Fruit fly (Drosophila melanogaster): ENCODE measurements around the gene CG13003.

Gene CG13003

dm6 chrX:16815168-16815567 lies 61.2 kb downstream of the CG13003 start (continued):
- no peak for TF ChIP-seq CG14965 (GFP tag; optimal IDR thresholded peaks at IDR 0.05; ENCODE audit: borderline replicate concordance)
- TF ChIP-seq slbo (GFP tag; IDR thresholded peaks at IDR 0.05) = no peak
- TF ChIP-seq CG32767 (GFP tag; IDR thresholded peaks at IDR 0.05) = peak; percentile 26; the same call in 1 of the 2 replicates
- TF ChIP-seq CG11504 (tag; optimal IDR thresholded peaks at IDR 0.05) = peak; percentile 68
- no peak for TF ChIP-seq CG8924 (tag; optimal IDR thresholded peaks at IDR 0.05)
- no peak for TF ChIP-seq lbe (GFP tag; optimal IDR thresholded peaks at IDR 0.05)
- TF ChIP-seq tin (GFP tag; optimal IDR thresholded peaks at IDR 0.05) = no peak
- TF ChIP-seq mirr (GFP tag; optimal IDR thresholded peaks at IDR 0.05) = no peak
- no peak for TF ChIP-seq Ets97D (GFP tag; optimal IDR thresholded peaks at IDR 0.05)
- no peak for TF ChIP-seq CG6791 (GFP tag; IDR thresholded peaks at IDR 0.05; ENCODE audit: partially characterized antibody)
- TF ChIP-seq repo (GFP tag; optimal IDR thresholded peaks at IDR 0.05) = no peak
- no peak for TF ChIP-seq oc (tag; optimal IDR thresholded peaks at IDR 0.05)
- TF ChIP-seq sd (tag; optimal IDR thresholded peaks at IDR 0.05) = no peak
- TF ChIP-seq jumu (GFP tag; optimal IDR thresholded peaks at IDR 0.05) = no peak
- TF ChIP-seq Ssrp (tag; optimal IDR thresholded peaks at IDR 0.05) = no peak
- TF ChIP-seq Sox100B (GFP tag; optimal IDR thresholded peaks at IDR 0.05) = peak; percentile 59
- 0 out of 2 replicates have a peak, but pooled peaks have one; percentile 23 for TF ChIP-seq Atf6 (GFP tag; IDR thresholded peaks at IDR 0.05)
- peak; percentile 20 for TF ChIP-seq Oli (tag; optimal IDR thresholded peaks at IDR 0.05)
- peak; percentile 3 for TF ChIP-seq CG7556 (GFP tag; optimal IDR thresholded peaks at IDR 0.05)
- 0 out of 2 replicates have a peak, but pooled peaks have one; percentile 11 for TF ChIP-seq lmd (GFP tag; IDR thresholded peaks at IDR 0.05)
- no peak for TF ChIP-seq cad (GFP tag; optimal IDR thresholded peaks at IDR 0.05)
- TF ChIP-seq CG30403 (GFP tag; optimal IDR thresholded peaks at IDR 0.05) = peak; percentile 11
- TF ChIP-seq CG7839 (tag; optimal IDR thresholded peaks at IDR 0.05) = peak; percentile 39
- no peak for TF ChIP-seq mam (GFP tag; optimal IDR thresholded peaks at IDR 0.05)
- no peak for TF ChIP-seq hkb (optimal IDR thresholded peaks at IDR 0.05)
- 0 out of 2 replicates have a peak, but pooled peaks have one; percentile 36 for TF ChIP-seq hkb (GFP tag; IDR thresholded peaks at IDR 0.05)
- TF ChIP-seq CG18262 (tag; optimal IDR thresholded peaks at IDR 0.05) = peak; percentile 39
- no peak for TF ChIP-seq sug (tag; optimal IDR thresholded peaks at IDR 0.05)
- peak; percentile 39; the same call in 1 of the 2 replicates for TF ChIP-seq seq (GFP tag; IDR thresholded peaks at IDR 0.05)

DNA sequence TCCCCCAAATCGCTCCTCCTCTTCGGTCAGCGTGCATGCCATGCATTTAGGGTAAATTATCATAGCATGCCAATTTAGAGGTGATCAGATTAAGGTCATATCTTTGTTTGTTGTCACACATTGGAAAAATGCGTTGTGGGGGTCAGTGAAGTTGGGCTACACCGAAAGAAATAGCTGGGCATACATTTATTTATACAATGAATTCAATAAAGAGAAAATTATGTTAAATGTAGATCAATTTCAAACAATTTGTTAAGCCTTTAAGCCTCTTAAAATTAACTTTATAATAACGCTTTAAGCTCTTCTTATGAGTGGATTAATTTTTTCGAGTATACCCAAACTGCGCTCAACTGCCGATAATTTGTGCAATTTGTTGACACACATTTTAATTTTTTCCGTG lies 62.0 kb downstream of the CG13003 start:
- TF ChIP-seq Nf-YC (tag; optimal IDR thresholded peaks at IDR 0.05) = no peak
- TF ChIP-seq CG14441 (GFP tag; IDR thresholded peaks at IDR 0.05) = peak; percentile 32; the same call in 1 of the 2 replicates
- no peak for TF ChIP-seq fd3F (GFP tag; optimal IDR thresholded peaks at IDR 0.05)
- TF ChIP-seq CG5245 (GFP tag; optimal IDR thresholded peaks at IDR 0.05) = no peak
- TF ChIP-seq dysf (GFP tag; IDR thresholded peaks at IDR 0.05) = 0 out of 3 replicates have a peak, but pooled peaks have one; percentile 30
- TF ChIP-seq CG31388 (GFP tag; optimal IDR thresholded peaks at IDR 0.05) = no peak
- no peak for TF ChIP-seq CG8290 (GFP tag; optimal IDR thresholded peaks at IDR 0.05)
- no peak for TF ChIP-seq CG8290 (tag; optimal IDR thresholded peaks at IDR 0.05)
- peak; percentile 36 for TF ChIP-seq Med (GFP tag)
- TF ChIP-seq CG17359 (tag; optimal IDR thresholded peaks at IDR 0.05) = peak; percentile 3
- no peak for TF ChIP-seq z (GFP tag; IDR thresholded peaks at IDR 0.05)
- 0 out of 2 replicates have a peak, but pooled peaks have one; percentile 12 for TF ChIP-seq HLH3B (GFP tag; IDR thresholded peaks at IDR 0.05)
- TF ChIP-seq dmrt99B (tag; optimal IDR thresholded peaks at IDR 0.05) = peak; percentile 46
- peak; percentile 9 for TF ChIP-seq phol (tag; optimal IDR thresholded peaks at IDR 0.05)
- TF ChIP-seq CG7839 (tag; optimal IDR thresholded peaks at IDR 0.05) = peak; percentile 20
- TF ChIP-seq grau (tag; optimal IDR thresholded peaks at IDR 0.05) = peak; percentile 31
- TF ChIP-seq CG1603 (tag; optimal IDR thresholded peaks at IDR 0.05) = peak; percentile 10
- no peak for TF ChIP-seq ssp (GFP tag; IDR thresholded peaks at IDR 0.05)
- peak in 1 of 2 experiments; percentile 20 for TF ChIP-seq Hr51 (GFP tag; optimal IDR thresholded peaks at IDR 0.05)
- TF ChIP-seq CG17361 (GFP tag; IDR thresholded peaks at IDR 0.05) = 0 out of 3 replicates have a peak, but pooled peaks have one; percentile 9
- TF ChIP-seq sens (GFP tag) = peak; percentile 76
- no peak for TF ChIP-seq prd (optimal IDR thresholded peaks at IDR 0.05)
- TF ChIP-seq prd (GFP tag; IDR thresholded peaks at IDR 0.05) = 0 out of 3 replicates have a peak, but pooled peaks have one; percentile 12
- TF ChIP-seq gem (tag; optimal IDR thresholded peaks at IDR 0.05) = peak; percentile 15
- no peak for TF ChIP-seq CG33213 (GFP tag; optimal IDR thresholded peaks at IDR 0.05)
